Fruit fly (Drosophila melanogaster) Kc167 (cell line): ENCODE measurements around the gene CG16890.

Experiments used
- Myc ChIP-seq: fragments of >200 bp; optimal IDR thresholded peaks from 2 replicates; lab custom pipeline; 2017; ENCODE audit warnings: missing external identifiers
- Sin3A ChIP-seq: fragments of >200 bp; optimal IDR thresholded peaks from 2 replicates; lab custom pipeline; 2018; ENCODE audit warnings: missing external identifiers
- h ChIP-seq: fragments of >200 bp; optimal IDR thresholded peaks from 3 replicates; lab custom pipeline; 2018; ENCODE audit warnings: missing external identifiers
- insv ChIP-seq: fragments of >200 bp; optimal IDR thresholded peaks from 3 replicates; lab custom pipeline; 2018; ENCODE audit warnings: missing external identifiers
- psq ChIP-seq: fragments of >200 bp; optimal IDR thresholded peaks from 2 replicates; lab custom pipeline; 2017; ENCODE audit warnings: missing external identifiers

DNA sequence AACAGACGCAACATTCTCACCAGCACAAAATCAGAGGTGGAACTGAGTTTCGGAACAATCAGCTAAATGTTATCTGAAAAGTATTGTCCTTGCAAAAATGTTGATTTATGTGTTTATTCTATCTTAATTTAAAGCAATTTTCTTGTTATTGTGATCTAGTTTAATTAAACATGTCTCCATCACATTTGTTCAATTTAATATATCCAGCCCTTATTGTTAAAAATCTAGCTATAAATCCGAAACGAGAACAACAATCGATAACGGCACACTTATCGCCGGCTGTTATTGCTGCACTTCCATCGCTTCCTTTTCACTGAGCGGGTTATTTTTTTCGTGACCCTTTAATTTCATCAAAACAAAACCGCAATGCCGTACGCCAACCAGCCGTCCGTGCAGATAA, 48.9 kb upstream of the CG16890 start, which contains the start of the genes GatC, PolG2 and Polr2C:
- no peak for TF ChIP-seq psq (lab: Kevin White, UChicago)
- TF ChIP-seq h (lab: Kevin White, UChicago), result no peak
- TF ChIP-seq insv (lab: Kevin White, UChicago), result no peak
- TF ChIP-seq Myc, result no peak
- TF ChIP-seq Sin3A, result no peak
